Fruit fly (Drosophila melanogaster) whole organism, pupa: ENCODE data around the gene TotA.

Source experiments
- CG14655 ChIP-seq: fragments of 200-800 bp; sonication (Bioruptor generic); optimal IDR thresholded peaks from 3 replicates; lab custom pipeline; 2017; ENCODE audit warnings: mild to moderate bottlenecking, missing biosample characterization, missing genetic modification reagents, missing genetic modification characterization
- CG8159 ChIP-seq: fragments of 200-800 bp; sonication (Bioruptor generic); optimal IDR thresholded peaks from 3 replicates; lab custom pipeline; 2018; ENCODE audit warnings: missing biosample characterization, mild to moderate bottlenecking, missing genetic modification characterization, moderate library complexity
- Pif1B ChIP-seq: fragments of 200-800 bp; sonication (Bioruptor generic); optimal IDR thresholded peaks from 3 replicates; lab custom pipeline; 2016; ENCODE audit warnings: missing biosample characterization, missing genetic modification characterization

- no peak for TF ChIP-seq CG8159
- TF ChIP-seq Pif1B: no peak
- no peak for TF ChIP-seq CG14655 (GFP tag; lab: Kevin White, UChicago)
These were observed 24.5 kb upstream of the TotA start for dm6 chr3R:20846316-20846715.
